Worm (Caenorhabditis elegans) whole organism, young adult: ENCODE data around the gene B0212.3.

ENCODE experiments used
- Y95B8A.8 ChIP-seq: fragments of 200-800 bp; sonication (Bioruptor generic); IDR thresholded peaks from 2 replicates; pipeline ENCODE4 v1.3.6; 2022; ENCODE audit warnings: missing genetic modification reagents, missing genetic modification characterization, missing compliant biosample characterization
- cebp-1 ChIP-seq, 2 experiments: fragments of 200-800 bp in 1 of 2; sonication (Bioruptor generic) in 1 of 2; sonication (generic microtip) in 1 of 2; IDR thresholded peaks in 1 of 2; optimal IDR thresholded peaks in 1 of 2; 2 replicates each; pipeline versions ENCODE4 v1.3.6 to Lab custom; 2017 to 2022; ENCODE audit warnings: missing compliant biosample characterization in 2 of 2, missing genetic modification characterization in 2 of 2, mild to moderate bottlenecking in 1 of 2, missing genetic modification reagents in 1 of 2, moderate library complexity in 1 of 2
- unc-62 ChIP-seq: fragments of 150-350 bp; optimal IDR thresholded peaks from 2 replicates; lab custom pipeline; 2014; ENCODE audit warnings: missing biosample characterization, missing genetic modification reagents, missing genetic modification characterization

DNA sequence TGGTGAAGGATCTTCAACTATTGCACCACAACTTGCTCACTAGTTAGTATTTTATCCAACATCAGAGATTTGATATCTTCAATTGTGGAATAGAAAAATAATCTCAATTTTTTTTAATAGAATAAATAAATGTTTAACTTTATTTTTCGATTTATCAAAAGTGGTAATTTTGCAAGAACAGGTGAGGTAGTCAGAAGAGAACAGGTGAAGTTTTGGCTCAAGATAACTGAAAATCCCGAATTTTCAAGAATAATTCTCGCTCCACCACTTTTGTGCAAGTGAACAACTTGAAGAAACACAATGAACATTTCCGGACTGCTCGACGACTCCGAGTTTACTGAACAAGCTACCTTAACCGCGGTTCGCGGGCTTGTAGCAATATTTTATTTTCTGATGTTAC, 48.5 kb upstream of the B0212.3 start, which contains the start of gene srz-78:
- no peak for TF ChIP-seq Y95B8A.8 (GFP tag; lab: Robert Waterston, UW)
- no peak for TF ChIP-seq cebp-1 (GFP tag; IDR thresholded peaks at IDR 0.05; lab: Robert Waterston, UW)
- TF ChIP-seq cebp-1 (tag; optimal IDR thresholded peaks at IDR 0.05; lab: Kevin White, UChicago): no peak
- no peak for TF ChIP-seq unc-62 (GFP tag; lab: Kevin White, UChicago)
